Fruit fly (Drosophila melanogaster) whole organism, embryonic: ENCODE results near the gene beag.

ENCODE experiments used
- Atf6 ChIP-seq: fragments of 200-800 bp; sonication (Bioruptor generic); IDR thresholded peaks from 2 replicates; pipeline ENCODE4 v1.3.6; 2022; ENCODE audit warnings: missing biosample characterization, missing genetic modification characterization
- Awh ChIP-seq: fragments of 200-800 bp; sonication (Bioruptor generic); IDR thresholded peaks from 2 replicates; pipeline ENCODE4, ENCODE4 v1.3.6; 2022; ENCODE audit warnings: missing biosample characterization, missing genetic modification characterization
- Blimp-1 ChIP-seq: fragments of 200-800 bp; sonication (Bioruptor generic); optimal IDR thresholded peaks from 3 replicates; lab custom pipeline; 2018; ENCODE audit warnings: missing biosample characterization, missing genetic modification characterization, mild to moderate bottlenecking, moderate library complexity, missing genetic modification reagents
- CG11504 ChIP-seq: fragments of 200-800 bp; sonication (Bioruptor generic); optimal IDR thresholded peaks from 3 replicates; lab custom pipeline; 2019; ENCODE audit warnings: missing biosample characterization, mild to moderate bottlenecking, missing genetic modification characterization, moderate library complexity
- CG12391 ChIP-seq: fragments of 200-800 bp; sonication (Bioruptor generic); optimal IDR thresholded peaks from 3 replicates; lab custom pipeline; 2018; ENCODE audit warnings: missing biosample characterization, mild to moderate bottlenecking, missing genetic modification characterization, moderate library complexity
- CG15011 ChIP-seq: fragments of 200-800 bp; sonication (Bioruptor generic); optimal IDR thresholded peaks from 3 replicates; lab custom pipeline; 2018; ENCODE audit warnings: missing biosample characterization, mild to moderate bottlenecking, missing genetic modification characterization
- CG1602 ChIP-seq: fragments of 200-800 bp; sonication (Bioruptor generic); optimal IDR thresholded peaks from 3 replicates; lab custom pipeline; 2016; ENCODE audit warnings: missing biosample characterization, missing genetic modification characterization
- CG17829 ChIP-seq: fragments of 200-800 bp; optimal IDR thresholded peaks from 2 replicates; lab custom pipeline; 2019; ENCODE audit warnings: missing biosample characterization, mild to moderate bottlenecking, missing genetic modification characterization, moderate library complexity
- CG2120 ChIP-seq: fragments of 200-800 bp; sonication (Bioruptor generic); optimal IDR thresholded peaks from 3 replicates; lab custom pipeline; 2016; ENCODE audit warnings: missing biosample characterization, missing genetic modification characterization
- CG2129 ChIP-seq: fragments of 200-800 bp; sonication (Bioruptor generic); IDR thresholded peaks from 2 replicates; pipeline ENCODE4 v1.3.6; 2022; ENCODE audit warnings: missing biosample characterization, missing genetic modification characterization; ENCODE audit not compliant: partially characterized antibody
- CG2712 ChIP-seq: fragments of 200-800 bp; optimal IDR thresholded peaks from 3 replicates; lab custom pipeline; 2019; ENCODE audit warnings: missing biosample characterization, mild to moderate bottlenecking, missing genetic modification characterization, moderate library complexity
- CG30403 ChIP-seq: fragments of 200-800 bp; sonication (Bioruptor generic); optimal IDR thresholded peaks from 3 replicates; lab custom pipeline; 2016; ENCODE audit warnings: missing biosample characterization, missing genetic modification characterization
- CG32772 ChIP-seq: fragments of 200-800 bp; sonication (Bioruptor generic); IDR thresholded peaks from 2 replicates; pipeline ENCODE4 v1.3.6; 2022; ENCODE audit warnings: missing biosample characterization, missing genetic modification characterization
- CG4730 ChIP-seq: fragments of 200-800 bp; sonication (Bioruptor generic); IDR thresholded peaks from 2 replicates; pipeline ENCODE4 v1.3.6; 2022; ENCODE audit warnings: missing biosample characterization, missing genetic modification characterization
- CG5180 ChIP-seq: fragments of 200-800 bp; sonication (Bioruptor generic); optimal IDR thresholded peaks from 3 replicates; lab custom pipeline; 2017; ENCODE audit warnings: missing biosample characterization, missing genetic modification characterization, mild to moderate bottlenecking, moderate library complexity, missing genetic modification reagents
- CG6683 ChIP-seq: fragments of 200-800 bp; sonication (Bioruptor generic); optimal IDR thresholded peaks from 2 replicates; lab custom pipeline; 2017; ENCODE audit warnings: missing biosample characterization, mild to moderate bottlenecking, missing genetic modification characterization, missing genetic modification reagents
- CG6791 ChIP-seq: fragments of 200-800 bp; sonication (Bioruptor generic); IDR thresholded peaks from 3 replicates; pipeline ENCODE4 v1.3.6; 2022; ENCODE audit warnings: missing biosample characterization, missing genetic modification characterization; ENCODE audit not compliant: partially characterized antibody
- CG6854 ChIP-seq: fragments of 200-800 bp; sonication (Bioruptor generic); optimal IDR thresholded peaks from 3 replicates; lab custom pipeline; 2017; ENCODE audit warnings: missing biosample characterization, mild to moderate bottlenecking, missing genetic modification characterization
- CG7556 ChIP-seq: fragments of 200-800 bp; sonication (Bioruptor generic); optimal IDR thresholded peaks from 2 replicates; lab custom pipeline; 2017; ENCODE audit warnings: missing biosample characterization, mild to moderate bottlenecking, missing genetic modification characterization
- CG7745 ChIP-seq: fragments of 200-800 bp; sonication (Bioruptor generic); optimal IDR thresholded peaks from 2 replicates; lab custom pipeline; 2018; ENCODE audit warnings: missing biosample characterization, mild to moderate bottlenecking, missing genetic modification characterization, moderate library complexity
- CG7839 ChIP-seq: fragments of 200-800 bp; sonication (Bioruptor generic); optimal IDR thresholded peaks from 3 replicates; lab custom pipeline; 2018; ENCODE audit warnings: missing biosample characterization, mild to moderate bottlenecking, missing genetic modification characterization, moderate library complexity
- CG8290 ChIP-seq, 3 experiments: fragments of 200-800 bp; sonication (Bioruptor generic); optimal IDR thresholded peaks; 2 replicates each; lab custom pipeline; 2016 to 2019; ENCODE audit warnings: missing biosample characterization in 3 of 3, missing genetic modification characterization in 3 of 3, mild to moderate bottlenecking in 2 of 3, moderate library complexity in 1 of 3
- CG9817 ChIP-seq: fragments of 200-800 bp; sonication (Bioruptor generic); optimal IDR thresholded peaks from 2 replicates; lab custom pipeline; 2018; ENCODE audit warnings: missing biosample characterization, mild to moderate bottlenecking, missing genetic modification characterization, moderate library complexity
- D19A ChIP-seq: fragments of 200-800 bp; optimal IDR thresholded peaks from 3 replicates; lab custom pipeline; 2019; ENCODE audit warnings: missing biosample characterization, mild to moderate bottlenecking, missing genetic modification characterization, moderate library complexity
- E2f1 ChIP-seq: fragments of 200-800 bp; sonication (Bioruptor generic); IDR thresholded peaks from 2 replicates; pipeline ENCODE4 v1.3.6; 2022; ENCODE audit warnings: missing biosample characterization, missing genetic modification characterization
- Fer1 ChIP-seq: fragments of 200-800 bp; sonication (Bioruptor generic); optimal IDR thresholded peaks from 2 replicates; lab custom pipeline; 2017; ENCODE audit warnings: missing biosample characterization, mild to moderate bottlenecking, missing genetic modification characterization
- H15 ChIP-seq: fragments of 200-800 bp; sonication (Bioruptor generic); IDR thresholded peaks from 3 replicates; pipeline ENCODE4 v1.3.6; 2022; ENCODE audit warnings: missing biosample characterization, missing genetic modification characterization
- HLH3B ChIP-seq: fragments of 200-800 bp; sonication (Bioruptor generic); IDR thresholded peaks from 2 replicates; pipeline ENCODE4 v1.3.6; 2022; ENCODE audit warnings: missing biosample characterization, missing genetic modification characterization
- Hr3 ChIP-seq: fragments of 200-800 bp; sonication (Bioruptor generic); optimal IDR thresholded peaks from 3 replicates; lab custom pipeline; 2016; ENCODE audit warnings: missing biosample characterization, missing genetic modification characterization
- MBD-R2 ChIP-seq: fragments of 200-800 bp; sonication (Bioruptor generic); IDR thresholded peaks from 2 replicates; pipeline ENCODE4 v1.3.6; 2022; ENCODE audit warnings: missing biosample characterization, missing genetic modification characterization
- MESR4 ChIP-seq: fragments of 200-800 bp; sonication (Bioruptor generic); optimal IDR thresholded peaks from 2 replicates; lab custom pipeline; 2018; ENCODE audit warnings: missing biosample characterization, mild to moderate bottlenecking, missing genetic modification characterization, moderate library complexity
- MTF-1 ChIP-seq: fragments of 200-800 bp; sonication (Bioruptor generic); optimal IDR thresholded peaks from 2 replicates; lab custom pipeline; 2018; ENCODE audit warnings: missing biosample characterization, mild to moderate bottlenecking, missing genetic modification characterization, borderline replicate concordance
- Med ChIP-seq: fragments of 200-800 bp; sonication (Bioruptor generic); peaks from one replicate; lab custom pipeline; 2016; ENCODE audit warnings: missing biosample characterization, missing genetic modification characterization, mild to moderate bottlenecking, inconsistent platforms, moderate library complexity
- Meics ChIP-seq: fragments of 200-800 bp; sonication (Bioruptor generic); optimal IDR thresholded peaks from 2 replicates; lab custom pipeline; 2017; ENCODE audit warnings: missing biosample characterization, mild to moderate bottlenecking, missing genetic modification characterization
- Sox102F ChIP-seq: fragments of 200-800 bp; sonication (Bioruptor generic); optimal IDR thresholded peaks from 2 replicates; lab custom pipeline; 2018; ENCODE audit warnings: missing biosample characterization, mild to moderate bottlenecking, missing genetic modification characterization, moderate library complexity
- abd-A ChIP-seq: fragments of 200-800 bp; sonication (Bioruptor generic); optimal IDR thresholded peaks from 3 replicates; lab custom pipeline; 2019; ENCODE audit warnings: missing biosample characterization, mild to moderate bottlenecking, missing genetic modification characterization, moderate library complexity
- ci ChIP-seq: fragments of 200-800 bp; sonication (Bioruptor generic); IDR thresholded peaks from 3 replicates; pipeline ENCODE4 v1.3.6; 2022; ENCODE audit warnings: missing biosample characterization, missing genetic modification characterization
- fd64A ChIP-seq: fragments of 200-800 bp; sonication (Bioruptor generic); optimal IDR thresholded peaks from 3 replicates; lab custom pipeline; 2018; ENCODE audit warnings: missing biosample characterization, mild to moderate bottlenecking, missing genetic modification characterization
- hb ChIP-seq: fragments of 200-800 bp; sonication (Bioruptor generic); IDR thresholded peaks from 3 replicates; pipeline ENCODE4 v1.3.6; 2022; ENCODE audit warnings: missing biosample characterization, missing genetic modification characterization; ENCODE audit not compliant: partially characterized antibody
- lilli ChIP-seq: fragments of 200-800 bp; sonication (Bioruptor generic); optimal IDR thresholded peaks from 3 replicates; lab custom pipeline; 2016; ENCODE audit warnings: missing biosample characterization, missing genetic modification characterization
- pan ChIP-seq, 4 experiments: fragments of >200 bp in 3 of 4; fragments of 200-800 bp in 1 of 4; sonication (Bioruptor generic) in 1 of 4; optimal IDR thresholded peaks in 3 of 4; IDR thresholded peaks in 1 of 4; 2 replicates each; pipeline versions ENCODE4 v1.3.6 to Lab custom; 2017 to 2022; ENCODE audit warnings: missing biosample characterization in 2 of 4, missing genetic modification characterization in 2 of 4, mixed read lengths in 1 of 4
- phol ChIP-seq: fragments of 200-800 bp; sonication (Bioruptor generic); optimal IDR thresholded peaks from 3 replicates; lab custom pipeline; 2018; ENCODE audit warnings: missing biosample characterization, mild to moderate bottlenecking, missing genetic modification characterization, moderate library complexity
- pum ChIP-seq: fragments of 200-800 bp; sonication (Bioruptor generic); optimal IDR thresholded peaks from 2 replicates; lab custom pipeline; 2016; ENCODE audit warnings: missing biosample characterization, missing genetic modification characterization
- sd ChIP-seq: fragments of 200-800 bp; sonication (Bioruptor generic); optimal IDR thresholded peaks from 3 replicates; lab custom pipeline; 2018; ENCODE audit warnings: missing biosample characterization, mild to moderate bottlenecking, missing genetic modification characterization, moderate library complexity
- seq ChIP-seq: fragments of 200-800 bp; sonication (Bioruptor generic); IDR thresholded peaks from 2 replicates; pipeline ENCODE4 v1.3.6; 2022; ENCODE audit warnings: missing biosample characterization, missing genetic modification characterization
- sob ChIP-seq: fragments of 200-800 bp; sonication (Bioruptor generic); IDR thresholded peaks from 2 replicates; pipeline ENCODE4 v1.3.6; 2022; ENCODE audit warnings: missing biosample characterization, missing genetic modification characterization
- stwl ChIP-seq: fragments of 200-800 bp; sonication (Bioruptor generic); optimal IDR thresholded peaks from 3 replicates; lab custom pipeline; 2018; ENCODE audit warnings: missing biosample characterization, mild to moderate bottlenecking, missing genetic modification characterization, moderate library complexity
- tin ChIP-seq: fragments of 200-800 bp; sonication (Bioruptor generic); optimal IDR thresholded peaks from 3 replicates; lab custom pipeline; 2016; ENCODE audit warnings: missing biosample characterization, missing genetic modification characterization

Gene beag

dm6 chr3R:9083379-9083778 lies 18.5 kb upstream of the beag start (continued):
- TF ChIP-seq seq (GFP tag; lab: Robert Waterston, UW) (no peak), CG17829 (tag; lab: Kevin White, UChicago) (peak; percentile 13), MESR4 (no peak), CG6683 (GFP tag; lab: Kevin White, UChicago) (peak; percentile 30), CG8290 (GFP tag; optimal IDR thresholded peaks at IDR 0.05; lab: Kevin White, UChicago) (no peak), CG8290 (tag; optimal IDR thresholded peaks at IDR 0.05; lab: Kevin White, UChicago) (peak in 1 of 2 experiments; percentile 56), CG11504 (tag; lab: Kevin White, UChicago) (peak; percentile 70), lilli (GFP tag; lab: Kevin White, UChicago) (peak; percentile 27), CG32772 (GFP tag; lab: Robert Waterston, UW) (0 out of 2 replicates have a peak, but pooled peaks have one; percentile 25), CG4730 (0 out of 2 replicates have a peak, but pooled peaks have one; percentile 6), CG2129 (GFP tag; lab: Robert Waterston, UW) (no peak), Sox102F (GFP tag; lab: Kevin White, UChicago) (peak; percentile 55), CG6854 (peak; percentile 3), CG30403 (GFP tag; lab: Kevin White, UChicago) (peak; percentile 30), sob (GFP tag; lab: Robert Waterston, UW) (peak; percentile 60), Awh (GFP tag; lab: Robert Waterston, UW) (no peak), pan (optimal IDR thresholded peaks at IDR 0.05; lab: Kevin White, UChicago) (no peak), pan (GFP tag; optimal IDR thresholded peaks at IDR 0.05 in 1 of 2, IDR thresholded peaks at IDR 0.05 in 1 of 2) (peak in 1 of 2 experiments; percentile 49), abd-A (tag; lab: Kevin White, UChicago) (peak; percentile 75), HLH3B (GFP tag; lab: Robert Waterston, UW) (0 out of 2 replicates have a peak, but pooled peaks have one; percentile 44), Meics (peak; percentile 57), hb (GFP tag; lab: Robert Waterston, UW) (no peak), E2f1 (GFP tag; lab: Robert Waterston, UW) (no peak; the same call in 1 of the 2 replicates), D19A (peak; percentile 5), phol (peak; percentile 36), CG12391 (tag; lab: Kevin White, UChicago) (peak; percentile 36), CG1602 (no peak), ci (peak; percentile 71; the same call in 1 of the 3 replicates), CG2712 (peak; percentile 45), MTF-1 (no peak), MBD-R2 (GFP tag; lab: Robert Waterston, UW) (no peak), fd64A (GFP tag; lab: Kevin White, UChicago) (peak; percentile 0), stwl (no peak), CG15011 (GFP tag; lab: Kevin White, UChicago) (peak; percentile 26), CG6791 (GFP tag; lab: Robert Waterston, UW) (no peak), tin (GFP tag; lab: Kevin White, UChicago) (peak; percentile 28), CG2120 (peak; percentile 42), Fer1 (GFP tag; lab: Kevin White, UChicago) (peak; percentile 70), CG7556 (GFP tag; lab: Kevin White, UChicago) (peak; percentile 48), pum (GFP tag; lab: Kevin White, UChicago) (peak; percentile 9), CG5180 (GFP tag; lab: Kevin White, UChicago) (peak; percentile 50), CG9817 (tag; lab: Kevin White, UChicago) (peak; percentile 24), Blimp-1 (GFP tag; lab: Kevin White, UChicago) (peak; percentile 75), Hr3 (GFP tag; lab: Kevin White, UChicago) (peak; percentile 13), CG7745 (no peak), Atf6 (peak; percentile 49; the same call in 1 of the 2 replicates), CG7839 (peak; percentile 45), H15 (GFP tag; lab: Robert Waterston, UW) (peak; percentile 33; the same call in 1 of the 3 replicates), sd (tag; lab: Kevin White, UChicago) (no peak), Med (GFP tag; lab: Kevin White, UChicago) (peak; percentile 66)
